Worm (Caenorhabditis elegans): ENCODE results near the gene K08F9.1.
"Not testable (repeated sequence)": the region's sequence is repeated elsewhere in the genome, so short reads cannot be mapped to it uniquely, and the experiment has no call there.

Gene K08F9.1

DNA sequence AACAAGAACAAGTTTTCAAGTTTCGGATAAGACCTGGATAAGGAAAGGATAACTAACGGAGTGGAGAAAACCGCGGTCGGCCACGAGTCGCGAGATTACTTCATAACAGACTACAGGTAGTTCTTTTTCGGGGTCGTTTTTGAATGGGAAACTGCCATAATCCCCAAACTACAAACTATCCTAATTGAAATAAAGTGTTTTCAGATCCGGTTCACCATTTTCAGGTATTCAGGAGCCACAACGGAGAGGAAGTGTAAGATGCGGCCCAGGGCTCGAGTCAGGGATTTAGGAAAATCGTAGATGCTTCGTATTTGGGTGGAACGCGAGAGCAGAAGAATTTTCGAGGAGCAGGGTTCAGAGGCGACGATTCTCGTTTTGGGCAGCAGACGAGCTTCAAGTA, 27.2 kb downstream of the K08F9.1 start, which contains the start of gene T01G5.8:
TSS of gene T01G5.8 (plus strand) at position 301 of the 400 bp plus-strand sequence.
- not testable (repeated sequence) for TF ChIP-seq unc-62 (GFP tag; optimal IDR thresholded peaks at IDR 0.05)

DNA sequence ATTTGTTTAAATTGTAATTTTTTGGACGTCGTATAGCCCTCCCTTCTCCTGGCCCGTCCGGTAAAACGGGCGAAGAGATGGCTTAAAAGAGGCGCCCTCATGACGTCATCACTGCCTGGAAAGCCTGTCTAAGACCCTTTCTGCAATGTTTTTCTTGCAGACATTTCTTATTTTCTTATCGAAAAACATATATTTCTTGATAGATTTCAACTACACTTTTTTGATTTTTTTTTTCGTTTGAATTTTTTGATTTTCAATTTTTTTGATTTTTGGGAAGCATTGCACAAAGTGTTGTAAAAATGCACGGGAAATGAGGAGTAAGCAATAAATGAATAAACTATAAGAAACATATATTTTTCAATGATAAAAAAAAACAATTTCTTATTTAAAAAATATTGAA, 29.2 kb downstream of the K08F9.1 start, which contains the start of gene T01G5.6:
TSS of gene T01G5.6 (minus strand) at position 101 of the 400 bp plus-strand sequence.
- no peak for TF ChIP-seq unc-62 (GFP tag; optimal IDR thresholded peaks at IDR 0.05)

DNA sequence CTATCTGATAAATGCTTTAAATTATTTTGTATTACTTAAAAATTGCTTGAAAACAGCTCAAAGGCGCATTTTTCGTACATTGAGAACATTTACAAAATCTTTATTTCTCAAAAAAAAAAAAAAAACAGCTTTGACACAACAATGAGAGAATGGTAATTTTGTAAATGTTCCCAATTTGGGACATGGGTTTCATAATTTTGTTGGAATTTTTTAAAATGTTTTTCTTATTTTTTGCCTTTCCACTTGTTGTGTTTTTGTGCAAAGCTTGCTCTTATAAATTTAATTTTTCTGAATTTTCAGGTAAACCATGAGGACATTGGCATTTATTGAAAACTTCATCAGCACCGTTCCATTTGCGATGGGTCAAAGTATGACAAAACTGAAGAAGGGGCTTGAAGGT, 31.5 kb downstream of the K08F9.1 start, which contains the start of gene T01G5.7:
TSS of gene T01G5.7 (plus strand) at position 301 of the 400 bp plus-strand sequence.
- no peak for TF ChIP-seq unc-62 (GFP tag; optimal IDR thresholded peaks at IDR 0.05)

DNA sequence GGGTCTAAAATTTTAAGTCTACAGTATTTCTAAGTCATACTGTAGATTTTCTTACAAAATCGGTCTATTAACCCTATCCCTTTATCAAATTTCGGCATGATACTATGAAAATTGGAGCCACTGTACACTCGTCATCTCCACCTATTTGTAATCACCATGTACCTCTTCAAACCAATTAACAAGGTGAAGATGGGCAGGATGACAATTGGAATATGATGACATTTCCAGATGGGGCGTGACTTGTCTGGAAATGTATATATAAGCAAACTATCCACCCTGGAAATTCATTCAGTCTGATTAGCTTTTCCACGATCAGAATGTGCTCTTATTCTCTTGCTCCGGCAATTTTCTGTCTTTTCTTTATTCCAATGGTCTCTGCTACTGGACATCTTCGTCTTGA, 33.9 kb downstream of the K08F9.1 start, which contains the start of gene Y75B12A.2:
TSS of gene Y75B12A.2 (plus strand) at position 301 of the 400 bp plus-strand sequence.
- no peak for TF ChIP-seq unc-62 (GFP tag; optimal IDR thresholded peaks at IDR 0.05)

DNA sequence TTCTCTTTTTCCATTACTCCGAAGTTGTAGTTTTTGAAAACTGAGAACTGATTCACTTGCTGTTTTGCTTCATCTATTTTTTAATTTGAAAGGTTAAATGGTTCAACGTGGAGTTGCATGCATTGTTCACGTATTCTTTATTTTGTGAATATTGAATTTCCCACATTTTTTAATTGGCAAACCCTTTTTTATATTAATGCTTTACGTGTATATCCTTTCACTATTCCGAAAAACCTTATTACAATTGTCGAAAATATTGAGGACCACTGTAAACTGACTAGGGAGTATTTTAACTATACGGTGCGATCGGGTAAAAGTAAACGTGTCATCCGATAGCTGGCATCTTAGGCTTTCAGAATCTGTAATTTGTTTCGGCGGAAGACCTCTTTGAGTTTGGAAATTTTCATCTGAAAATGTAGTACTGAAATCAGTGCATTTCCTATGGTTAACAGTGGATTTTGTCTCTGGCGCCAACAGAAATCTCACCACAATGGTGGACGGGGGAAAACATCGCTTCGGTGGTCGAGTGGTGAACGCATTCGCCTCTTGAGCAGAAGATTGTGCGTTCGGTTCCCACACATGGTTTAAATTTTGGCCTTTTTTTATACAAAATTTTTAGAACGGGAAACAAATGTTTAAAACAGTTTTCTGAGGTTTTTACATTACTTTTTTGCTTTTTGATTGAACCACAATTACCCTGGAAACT, 37.1 kb downstream of the K08F9.1 start, which contains the start of gene C01G10.14:
TSS of gene C01G10.14 (minus strand) at position 51 of the 706 bp plus-strand sequence.
- TF ChIP-seq unc-62 (GFP tag; optimal IDR thresholded peaks at IDR 0.05) = not testable (repeated sequence)

DNA sequence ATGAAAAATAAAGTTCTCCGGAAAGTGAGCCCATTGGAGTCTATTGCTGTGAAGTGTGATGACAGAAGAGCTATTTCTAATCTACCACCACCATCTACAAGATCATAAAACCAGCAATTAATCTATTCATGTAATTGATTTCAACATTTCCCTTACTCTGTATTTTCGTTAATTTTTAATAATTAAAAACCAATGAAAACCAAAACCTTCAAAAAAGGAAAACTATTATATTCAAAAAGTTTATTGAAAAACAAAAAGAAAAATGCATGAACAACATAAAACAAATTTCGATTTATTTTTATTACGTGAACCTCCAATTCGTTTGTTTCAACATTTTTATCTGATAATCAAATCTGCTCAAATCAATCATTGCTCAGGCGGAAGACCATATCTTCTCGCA, 43.7 kb downstream of the K08F9.1 start, which contains the start of gene C01G10.1:
TSS of gene C01G10.1 (plus strand) at position 301 of the 400 bp plus-strand sequence.
- no peak for TF ChIP-seq unc-62 (GFP tag; optimal IDR thresholded peaks at IDR 0.05)

DNA sequence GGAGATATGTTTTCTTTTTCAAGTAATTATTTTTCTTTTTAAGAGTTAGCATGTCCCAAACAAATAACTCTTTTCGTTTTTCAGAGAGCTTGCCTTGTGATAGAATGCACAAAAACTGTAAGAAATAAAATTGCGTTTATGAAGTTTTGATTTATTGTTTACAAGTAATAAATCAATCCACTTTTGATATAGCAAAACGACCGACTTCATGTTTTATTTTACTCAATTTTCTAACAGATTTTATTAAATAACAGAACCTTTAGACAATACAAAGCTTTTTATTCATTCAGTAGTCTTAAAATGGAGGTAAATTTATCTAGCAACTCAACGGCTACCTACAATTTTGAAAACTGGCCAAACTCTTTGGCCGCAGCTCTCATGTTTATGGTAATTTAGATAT, 48.4 kb downstream of the K08F9.1 start, which contains the start of gene srx-78:
TSS of gene srx-78 (plus strand) at position 301 of the 400 bp plus-strand sequence.
- no peak for TF ChIP-seq unc-62 (GFP tag; optimal IDR thresholded peaks at IDR 0.05)

DNA sequence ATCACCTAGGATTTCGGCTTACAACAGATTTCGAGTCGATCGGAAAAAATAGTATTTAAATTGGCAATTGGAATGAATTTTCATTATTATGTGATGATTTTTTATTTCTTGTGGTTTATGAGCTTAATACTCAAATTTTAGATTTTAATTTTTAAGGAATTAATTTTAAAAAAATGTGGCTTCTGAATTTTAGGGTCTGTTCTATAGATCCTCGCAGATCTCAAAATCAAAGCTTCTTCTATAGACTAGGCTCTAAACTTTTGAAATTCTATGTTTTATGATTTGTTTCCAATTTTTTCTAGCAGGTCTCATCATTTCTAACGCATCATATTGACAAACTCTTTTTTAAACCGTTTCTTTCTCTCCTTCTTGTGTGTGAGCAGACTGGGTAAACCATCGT, 50.5 kb downstream of the K08F9.1 start, which contains the start of gene txt-12:
TSS of gene txt-12 (plus strand) at position 301 of the 400 bp plus-strand sequence.
- TF ChIP-seq unc-62 (GFP tag; optimal IDR thresholded peaks at IDR 0.05) = no peak

DNA sequence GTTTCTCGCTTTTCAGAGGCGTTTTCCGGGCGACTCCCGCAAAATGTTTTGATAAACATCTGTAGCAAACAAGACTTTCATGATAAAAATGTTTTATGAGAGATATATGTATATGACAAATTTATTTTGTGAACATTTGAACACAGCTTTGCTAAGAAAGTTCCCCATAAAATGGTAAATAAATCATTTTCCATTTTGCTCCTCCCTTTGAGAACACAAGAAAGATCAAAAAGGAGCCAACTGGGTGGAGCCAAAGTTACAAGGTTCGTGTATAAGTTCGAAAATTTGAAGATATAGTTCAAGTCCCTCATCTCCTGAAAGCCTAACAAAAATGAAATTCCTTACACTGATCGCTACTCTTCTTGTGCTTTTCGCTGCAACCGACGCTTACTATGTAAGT, 52.7 kb downstream of the K08F9.1 start, which contains the start of gene C01G10.17:
TSS of gene C01G10.17 (plus strand) at position 301 of the 400 bp plus-strand sequence.
- no peak for TF ChIP-seq unc-62 (GFP tag; optimal IDR thresholded peaks at IDR 0.05)

DNA sequence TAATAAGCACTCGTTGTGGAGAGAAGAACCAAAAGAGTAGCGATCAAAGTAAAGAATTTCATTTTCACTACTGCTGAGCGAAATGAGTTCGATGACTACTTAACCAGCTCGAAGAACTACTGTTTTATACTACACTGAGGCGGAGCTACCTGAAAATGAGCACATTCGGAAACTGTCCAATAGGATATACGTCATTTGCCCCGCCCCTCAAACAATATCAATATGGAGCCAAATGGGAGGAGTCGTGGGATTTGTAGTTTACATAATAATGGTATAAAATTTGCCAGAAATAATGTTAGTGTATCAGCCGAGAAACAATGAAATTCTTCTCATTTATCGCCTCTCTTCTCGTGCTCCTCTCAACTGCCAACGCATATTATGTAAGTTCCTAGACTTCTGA, 53.7 kb downstream of the K08F9.1 start, which contains the start of the genes C01G10.5 and C01G10.4:
TSS of gene C01G10.5 (minus strand) at position 101 of the 400 bp plus-strand sequence.
TSS of gene C01G10.4 (plus strand) at position 303 of the 400 bp plus-strand sequence.
- no peak for TF ChIP-seq unc-62 (GFP tag; optimal IDR thresholded peaks at IDR 0.05)

DNA sequence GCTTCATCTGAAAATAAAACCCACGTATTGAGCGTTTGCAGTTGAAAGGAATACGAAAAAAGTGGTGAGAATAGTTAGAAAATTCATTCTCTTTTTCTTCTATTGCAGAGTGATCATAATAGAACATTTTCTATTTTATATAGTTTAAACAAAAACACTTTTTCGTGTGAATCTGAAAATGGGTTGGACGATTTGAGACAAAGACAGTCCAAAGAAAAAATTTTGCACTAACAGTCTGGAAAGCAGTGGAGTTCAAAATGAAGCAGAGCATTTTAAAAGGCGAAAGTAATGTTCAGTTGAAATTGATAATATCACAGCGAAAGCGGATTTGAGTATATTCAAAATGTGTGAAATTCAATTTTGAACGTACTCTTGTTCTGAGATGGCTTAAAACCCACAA, 54.6 kb downstream of the K08F9.1 start, which contains the start of gene C01G10.18:
TSS of gene C01G10.18 (minus strand) at position 101 of the 400 bp plus-strand sequence.
- TF ChIP-seq unc-62 (GFP tag; optimal IDR thresholded peaks at IDR 0.05) = no peak

DNA sequence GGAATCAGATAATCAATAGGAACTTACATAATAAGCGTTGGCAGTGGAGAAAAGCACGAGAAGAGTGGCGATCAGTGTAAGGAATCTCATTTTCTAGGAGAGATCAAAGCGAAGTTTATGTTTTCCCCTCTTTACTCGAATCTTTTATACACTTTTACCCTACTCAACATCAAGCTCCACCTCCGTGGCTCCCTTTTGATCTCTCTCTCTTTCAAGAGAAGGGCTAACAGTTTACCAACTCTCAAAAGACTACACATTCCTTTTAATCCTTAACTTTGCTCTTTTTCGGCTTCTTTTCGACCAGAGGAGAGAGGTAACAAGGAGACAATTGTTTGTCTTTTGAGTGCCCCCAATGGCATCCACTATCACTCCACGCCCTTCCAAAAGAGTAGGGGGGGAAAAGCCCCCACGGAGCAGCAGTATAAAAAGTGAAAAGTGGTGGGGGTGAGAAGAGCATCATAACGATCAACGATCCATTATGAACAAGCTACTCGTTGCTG, 55.9 kb downstream of the K08F9.1 start, which contains the start of the genes C01G10.15 and C01G10.6:
TSS of gene C01G10.15 (minus strand) at position 101 of the 500 bp plus-strand sequence.
TSS of gene C01G10.6 (plus strand) at position 450 of the 500 bp plus-strand sequence.
- no peak for TF ChIP-seq unc-62 (GFP tag; optimal IDR thresholded peaks at IDR 0.05)

Measured in whole organism, dauer.